Worm (Caenorhabditis elegans) whole organism, L1 larva: Measurements from ENCODE around the gene F02C12.2.

Experiments used
- C04F5.9 ChIP-seq: sonication (generic microtip); optimal IDR thresholded peaks from 2 replicates; lab custom pipeline; 2016; ENCODE audit warnings: missing genetic modification characterization, missing compliant biosample characterization
- C16A3.4 ChIP-seq: fragments of 150-350 bp; optimal IDR thresholded peaks from 2 replicates; lab custom pipeline; 2014; ENCODE audit warnings: missing biosample characterization, missing genetic modification characterization
- C34B4.2 ChIP-seq: sonication (generic microtip); optimal IDR thresholded peaks from 2 replicates; lab custom pipeline; 2017; ENCODE audit warnings: mild to moderate bottlenecking, missing genetic modification characterization, missing compliant biosample characterization
- F16B12.6 ChIP-seq: fragments of 150-350 bp; optimal IDR thresholded peaks from 2 replicates; lab custom pipeline; 2014; ENCODE audit warnings: missing biosample characterization, missing genetic modification characterization
- Y116A8C.19 ChIP-seq: sonication (generic microtip); optimal IDR thresholded peaks from 2 replicates; lab custom pipeline; 2016; ENCODE audit warnings: missing compliant biosample characterization, missing genetic modification characterization, borderline replicate concordance
- aly-2 ChIP-seq: fragments of 150-350 bp; optimal IDR thresholded peaks from 2 replicates; lab custom pipeline; 2014; ENCODE audit warnings: missing biosample characterization, missing genetic modification characterization
- ceh-63 ChIP-seq: fragments of 200-800 bp; sonication (Bioruptor generic); optimal IDR thresholded peaks from 2 replicates; lab custom pipeline; 2018; ENCODE audit warnings: mild to moderate bottlenecking, missing genetic modification characterization, missing compliant biosample characterization
- ceh-8 ChIP-seq: fragments of 200-800 bp; sonication (Bioruptor generic); optimal IDR thresholded peaks from 2 replicates; lab custom pipeline; 2018; ENCODE audit warnings: mild to moderate bottlenecking, missing genetic modification characterization, moderate library complexity, missing compliant biosample characterization
- ceh-82 ChIP-seq, 3 experiments: fragments of 150-350 bp in 1 of 3; sonication (generic microtip) in 2 of 3; optimal IDR thresholded peaks; 2 replicates each; lab custom pipeline; 2014 to 2017; ENCODE audit warnings: missing biosample characterization in 3 of 3, missing genetic modification characterization in 3 of 3
- ceh-90 ChIP-seq: sonication (generic microtip); optimal IDR thresholded peaks from 2 replicates; lab custom pipeline; 2016; ENCODE audit warnings: missing genetic modification characterization, missing compliant biosample characterization
- dsc-1 ChIP-seq: sonication (generic microtip); optimal IDR thresholded peaks from 2 replicates; lab custom pipeline; 2016; ENCODE audit warnings: mild to moderate bottlenecking, missing genetic modification characterization, missing compliant biosample characterization
- efl-1 ChIP-seq, 4 experiments: fragments of 150-350 bp; optimal IDR thresholded peaks in 3 of 4; peaks in 1 of 4; 1 replicate in 1 of 4; 2 replicates in 3 of 4; lab custom pipeline; 2014; ENCODE audit warnings: missing biosample characterization in 2 of 4, missing genetic modification characterization in 2 of 4, missing genetic modification reagents in 2 of 4
- efl-3 ChIP-seq: fragments of 200-800 bp; sonication (Bioruptor generic); optimal IDR thresholded peaks from 2 replicates; lab custom pipeline; 2018; ENCODE audit warnings: mild to moderate bottlenecking, missing genetic modification characterization, missing compliant biosample characterization
- egl-27 ChIP-seq, 2 experiments: fragments of 150-350 bp in 1 of 2; sonication (generic microtip); optimal IDR thresholded peaks; 3 replicates each; lab custom pipeline; 2017 to 2018; ENCODE audit warnings: missing biosample characterization in 2 of 2, missing genetic modification characterization in 2 of 2, missing genetic modification reagents in 2 of 2
- elt-2 ChIP-seq: sonication (generic microtip); optimal IDR thresholded peaks from 2 replicates; lab custom pipeline; 2016; ENCODE audit warnings: missing genetic modification characterization, mild to moderate bottlenecking, inconsistent platforms, missing compliant biosample characterization, missing genetic modification reagents
- fkh-4 ChIP-seq: sonication (generic microtip); optimal IDR thresholded peaks from 2 replicates; lab custom pipeline; 2016; ENCODE audit warnings: missing compliant biosample characterization, missing genetic modification characterization, borderline replicate concordance
- fkh-8 ChIP-seq: sonication (generic microtip); optimal IDR thresholded peaks from 2 replicates; lab custom pipeline; 2016; ENCODE audit warnings: mild to moderate bottlenecking, missing genetic modification characterization, missing compliant biosample characterization
- grh-1 ChIP-seq: fragments of 200-800 bp; sonication (Bioruptor generic); IDR thresholded peaks from 2 replicates; pipeline ENCODE4 v1.3.6; 2022; ENCODE audit warnings: missing genetic modification reagents, missing genetic modification characterization, missing compliant biosample characterization
- irx-1 ChIP-seq: sonication (generic microtip); optimal IDR thresholded peaks from 2 replicates; lab custom pipeline; 2016; ENCODE audit warnings: missing genetic modification characterization, missing compliant biosample characterization
- isw-1 ChIP-seq: fragments of 200-800 bp; sonication (Bioruptor generic); IDR thresholded peaks from 2 replicates; pipeline ENCODE4 v1.3.6; 2022; ENCODE audit warnings: missing genetic modification characterization, missing compliant biosample characterization
- jun-1 ChIP-seq: fragments of 150-350 bp; optimal IDR thresholded peaks from 2 replicates; lab custom pipeline; 2014; ENCODE audit warnings: missing biosample characterization, missing genetic modification reagents, missing genetic modification characterization
- lin-13 ChIP-seq: fragments of 150-350 bp; optimal IDR thresholded peaks from 2 replicates; lab custom pipeline; 2014; ENCODE audit warnings: missing biosample characterization, missing genetic modification reagents, missing genetic modification characterization
- lin-14 ChIP-seq: fragments of 200-800 bp; sonication (Bioruptor generic); optimal IDR thresholded peaks from 2 replicates; lab custom pipeline; 2018; ENCODE audit warnings: mild to moderate bottlenecking, missing genetic modification characterization, moderate library complexity, missing compliant biosample characterization
- lin-15B ChIP-seq: fragments of 150-350 bp; sonication (generic microtip); optimal IDR thresholded peaks from 3 replicates; lab custom pipeline; 2014; ENCODE audit warnings: missing biosample characterization, missing genetic modification characterization
- lir-3 ChIP-seq: sonication (generic microtip); optimal IDR thresholded peaks from 2 replicates; lab custom pipeline; 2016; ENCODE audit warnings: mild to moderate bottlenecking, missing genetic modification characterization, moderate library complexity, missing compliant biosample characterization; ENCODE audit not compliant: poor library complexity
- lsy-2 ChIP-seq, 2 experiments: fragments of 150-350 bp; optimal IDR thresholded peaks; 2 replicates each; lab custom pipeline; 2014; ENCODE audit warnings: missing biosample characterization in 2 of 2, missing genetic modification characterization in 2 of 2
- mab-9 ChIP-seq: fragments of 200-800 bp; sonication (Bioruptor generic); IDR thresholded peaks from 2 replicates; pipeline ENCODE4 v1.3.6; 2022; ENCODE audit warnings: missing genetic modification reagents, missing genetic modification characterization, missing compliant biosample characterization
- mep-1 ChIP-seq: fragments of 150-350 bp; optimal IDR thresholded peaks from 2 replicates; lab custom pipeline; 2014; ENCODE audit warnings: missing biosample characterization, missing genetic modification characterization
- nhr-11 ChIP-seq: fragments of 150-350 bp; optimal IDR thresholded peaks from 2 replicates; lab custom pipeline; 2014; ENCODE audit warnings: missing biosample characterization, missing genetic modification characterization
- nhr-19 ChIP-seq: fragments of 200-800 bp; sonication (Bioruptor generic); conservative IDR thresholded peaks from 2 replicates; pipeline ENCODE4 v1.3.6; 2022; ENCODE audit warnings: missing genetic modification characterization, missing compliant biosample characterization
- nhr-20 ChIP-seq: sonication (generic microtip); optimal IDR thresholded peaks from 2 replicates; lab custom pipeline; 2016; ENCODE audit warnings: mild to moderate bottlenecking, missing genetic modification characterization, missing compliant biosample characterization
- nhr-28 ChIP-seq: fragments of 150-350 bp; optimal IDR thresholded peaks from 2 replicates; lab custom pipeline; 2014; ENCODE audit warnings: missing biosample characterization, missing genetic modification characterization
- nhr-47 ChIP-seq: sonication (generic microtip); optimal IDR thresholded peaks from 2 replicates; lab custom pipeline; 2016; ENCODE audit warnings: mild to moderate bottlenecking, missing genetic modification characterization, moderate library complexity, missing compliant biosample characterization
- nhr-76 ChIP-seq: sonication (generic microtip); optimal IDR thresholded peaks from 2 replicates; lab custom pipeline; 2017; ENCODE audit warnings: missing biosample characterization, missing genetic modification characterization
- nhr-77 ChIP-seq: fragments of 150-350 bp; optimal IDR thresholded peaks from 2 replicates; lab custom pipeline; 2014; ENCODE audit warnings: missing biosample characterization, missing genetic modification characterization
- nhr-84 ChIP-seq: sonication (generic microtip); optimal IDR thresholded peaks from 2 replicates; lab custom pipeline; 2017; ENCODE audit warnings: missing biosample characterization, missing genetic modification characterization
- nhr-90 ChIP-seq: sonication (generic microtip); optimal IDR thresholded peaks from 2 replicates; lab custom pipeline; 2016; ENCODE audit warnings: mild to moderate bottlenecking, missing genetic modification characterization, missing compliant biosample characterization; ENCODE audit not compliant: poor library complexity
- pag-3 ChIP-seq: sonication (generic microtip); optimal IDR thresholded peaks from 2 replicates; lab custom pipeline; 2017; ENCODE audit warnings: missing genetic modification characterization, mild to moderate bottlenecking, missing compliant biosample characterization, antibody characterized with exemption, borderline replicate concordance; ENCODE audit not compliant: insufficient read depth
- pax-3 ChIP-seq: fragments of 200-800 bp; sonication (Bioruptor generic); optimal IDR thresholded peaks from 2 replicates; lab custom pipeline; 2018; ENCODE audit warnings: mild to moderate bottlenecking, missing genetic modification characterization, moderate library complexity, missing compliant biosample characterization
- snpc-4 ChIP-seq: fragments of 150-350 bp; optimal IDR thresholded peaks from 2 replicates; lab custom pipeline; 2014; ENCODE audit warnings: missing biosample characterization, missing genetic modification characterization
- snu-23 ChIP-seq: sonication (generic microtip); optimal IDR thresholded peaks from 2 replicates; lab custom pipeline; 2016; ENCODE audit warnings: missing genetic modification characterization, missing compliant biosample characterization
- swsn-7 ChIP-seq: sonication (generic microtip); optimal IDR thresholded peaks from 2 replicates; lab custom pipeline; 2016; ENCODE audit warnings: missing genetic modification characterization, missing compliant biosample characterization
- tbx-2 ChIP-seq: sonication (generic microtip); optimal IDR thresholded peaks from 2 replicates; lab custom pipeline; 2016; ENCODE audit warnings: missing genetic modification characterization, missing compliant biosample characterization
- unc-130 ChIP-seq: fragments of 150-350 bp; optimal IDR thresholded peaks from 2 replicates; lab custom pipeline; 2017; ENCODE audit warnings: missing biosample characterization, missing genetic modification characterization, inconsistent platforms
- unc-30 ChIP-seq: sonication (generic microtip); optimal IDR thresholded peaks from 2 replicates; lab custom pipeline; 2017; ENCODE audit warnings: missing biosample characterization, missing genetic modification characterization
- unc-86 ChIP-seq: sonication (generic microtip); optimal IDR thresholded peaks from 2 replicates; lab custom pipeline; 2016; ENCODE audit warnings: missing genetic modification characterization, missing compliant biosample characterization
- vab-15 ChIP-seq: sonication (generic microtip); optimal IDR thresholded peaks from 2 replicates; lab custom pipeline; 2017; ENCODE audit warnings: missing genotype, mild to moderate bottlenecking, missing genetic modification characterization, missing compliant biosample characterization
- ztf-11 ChIP-seq, 2 experiments: sonication (generic microtip); optimal IDR thresholded peaks; 2 replicates each; lab custom pipeline; 2016 to 2017; ENCODE audit warnings: missing genetic modification characterization in 2 of 2, missing biosample characterization in 1 of 2, missing compliant biosample characterization in 1 of 2

Gene F02C12.2

ce11 chrX:13442446-13442845 lies 43.3 kb upstream of the F02C12.2 start (continued):
- TF ChIP-seq efl-1 (optimal IDR thresholded peaks at IDR 0.05; lab: Kevin White, UChicago) (no peak), efl-1 (GFP tag; optimal IDR thresholded peaks at IDR 0.05 in 1 of 2; lab: Kevin White, UChicago) (peak in 1 of 2 experiments; percentile 41), ceh-63 (no peak), nhr-77 (peak; percentile 29), vab-15 (no peak), isw-1 (GFP tag; lab: Robert Waterston, UW) (peak; percentile 11; the same call in 1 of the 2 replicates), C04F5.9 (tag; lab: Kevin White, UChicago) (no peak), mab-9 (GFP tag; lab: Robert Waterston, UW) (no peak), snu-23 (peak; percentile 74), elt-2 (tag; lab: Kevin White, UChicago) (no peak), lin-14 (GFP tag; lab: Kevin White, UChicago) (peak; percentile 25), unc-130 (tag; lab: Kevin White, UChicago) (no peak), lin-13 (GFP tag; lab: Kevin White, UChicago) (no peak), nhr-84 (no peak), jun-1 (tag; lab: Kevin White, UChicago) (peak; percentile 57), snpc-4 (tag; lab: Kevin White, UChicago) (no peak), nhr-20 (tag; lab: Kevin White, UChicago) (peak; percentile 46), C16A3.4 (tag; lab: Kevin White, UChicago) (peak; percentile 58), Y116A8C.19 (tag; lab: Kevin White, UChicago) (no peak), ceh-8 (no peak), mep-1 (tag; lab: Kevin White, UChicago) (peak; percentile 35), nhr-47 (tag; lab: Kevin White, UChicago) (peak; percentile 79), ceh-90 (tag; lab: Kevin White, UChicago) (no peak), pax-3 (tag; lab: Kevin White, UChicago) (no peak), ceh-82 (tag; optimal IDR thresholded peaks at IDR 0.05; lab: Kevin White, UChicago) (peak; percentile 9 to 48 (median 45)), unc-86 (tag; lab: Kevin White, UChicago) (peak; percentile 25), lsy-2 (tag; optimal IDR thresholded peaks at IDR 0.05; lab: Kevin White, UChicago) (peak; percentile 5 to 44), fkh-4 (no peak), nhr-11 (tag; lab: Kevin White, UChicago) (no peak), nhr-76 (tag; lab: Kevin White, UChicago) (no peak), nhr-28 (tag; lab: Kevin White, UChicago) (no peak), C34B4.2 (tag; lab: Kevin White, UChicago) (no peak), grh-1 (GFP tag; lab: Robert Waterston, UW) (no peak), aly-2 (tag; lab: Kevin White, UChicago) (no peak), unc-30 (no peak), lir-3 (no peak), swsn-7 (tag; lab: Kevin White, UChicago) (peak; percentile 24), ztf-11 (tag; optimal IDR thresholded peaks at IDR 0.05; lab: Kevin White, UChicago) (peak in 1 of 2 experiments; percentile 24), egl-27 (tag; optimal IDR thresholded peaks at IDR 0.05; lab: Kevin White, UChicago) (no peak), nhr-19 (GFP tag; lab: Robert Waterston, UW) (peak; percentile 50), pag-3 (tag; lab: Kevin White, UChicago) (no peak), tbx-2 (peak; percentile 48), lin-15B (no peak), dsc-1 (tag; lab: Kevin White, UChicago) (peak; percentile 81), F16B12.6 (no peak), efl-3 (GFP tag; lab: Kevin White, UChicago) (no peak), fkh-8 (tag; lab: Kevin White, UChicago) (peak; percentile 47), irx-1 (tag; lab: Kevin White, UChicago) (no peak), nhr-90 (tag; lab: Kevin White, UChicago) (peak; percentile 36)
